Worm (Caenorhabditis elegans) whole organism, L3 larva: ENCODE data around the gene sto-1.

ENCODE experiments used
- aly-2 ChIP-seq: fragments of 150-350 bp; optimal IDR thresholded peaks from 2 replicates; lab custom pipeline; 2014; ENCODE audit warnings: missing biosample characterization, missing genetic modification characterization
- ceh-28 ChIP-seq: fragments of 150-350 bp; optimal IDR thresholded peaks from 2 replicates; lab custom pipeline; 2014; ENCODE audit warnings: missing biosample characterization, missing genetic modification reagents, missing genetic modification characterization
- eor-1 ChIP-seq, 2 experiments: fragments of 150-350 bp; optimal IDR thresholded peaks; 2 replicates each; lab custom pipeline; 2014 to 2018; ENCODE audit warnings: missing biosample characterization in 2 of 2, missing genetic modification characterization in 2 of 2
- lin-39 ChIP-seq: fragments of 150-350 bp; optimal IDR thresholded peaks from 2 replicates; lab custom pipeline; 2018; ENCODE audit warnings: missing biosample characterization, missing genetic modification reagents, missing genetic modification characterization
- nfya-1 ChIP-seq: sonication (generic microtip); optimal IDR thresholded peaks from 2 replicates; lab custom pipeline; 2017; ENCODE audit warnings: missing genetic modification characterization, mild to moderate bottlenecking, missing compliant biosample characterization, antibody characterized with exemption, moderate library complexity; ENCODE audit not compliant: insufficient read depth
- nhr-23 ChIP-seq: fragments of 150-350 bp; optimal IDR thresholded peaks from 2 replicates; lab custom pipeline; 2014; ENCODE audit warnings: missing biosample characterization, missing genetic modification reagents, missing genetic modification characterization
- pha-4 ChIP-seq: fragments of 150-350 bp; optimal IDR thresholded peaks from 2 replicates; lab custom pipeline; 2014; ENCODE audit warnings: missing biosample characterization, missing genetic modification reagents, missing genetic modification characterization

DNA sequence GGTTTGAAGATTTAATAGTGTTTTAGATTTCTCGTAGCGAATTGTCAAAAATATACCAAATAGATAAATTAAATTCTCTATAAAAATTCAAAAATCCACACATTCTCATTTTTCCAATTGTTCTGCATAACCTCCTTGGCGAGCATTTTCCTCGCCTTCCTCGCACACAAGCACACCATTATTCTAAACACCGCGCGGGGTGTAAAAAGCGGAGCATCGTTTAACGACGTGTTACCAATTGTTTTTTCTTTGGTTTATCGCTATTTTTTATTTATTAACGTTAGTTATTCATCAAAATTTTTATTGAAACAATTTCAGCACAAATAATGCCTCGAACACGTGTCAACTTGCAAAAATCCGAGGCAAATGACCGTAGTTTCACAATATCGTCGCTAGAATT lies 2.4 kb downstream of the sto-1 start, which contains the start of gene vps-52:
- TF ChIP-seq lin-39 (peak; percentile 65), nhr-23 (tag; lab: Kevin White, UChicago) (no peak), nfya-1 (tag; lab: Kevin White, UChicago) (peak; percentile 36), aly-2 (no peak), ceh-28 (tag; lab: Kevin White, UChicago) (no peak), eor-1 (tag; optimal IDR thresholded peaks at IDR 0.05; lab: Kevin White, UChicago) (no peak), pha-4 (tag; lab: Kevin White, UChicago) (peak; percentile 29)
